Worm (Caenorhabditis elegans) whole organism, L1 larva: ENCODE results near the gene R07B1.7.

Experiments
- blmp-1 ChIP-seq: fragments of 150-350 bp; optimal IDR thresholded peaks from 2 replicates; lab custom pipeline; 2014; ENCODE audit warnings: missing biosample characterization, missing genetic modification characterization
- ceh-8 ChIP-seq: fragments of 200-800 bp; sonication (Bioruptor generic); optimal IDR thresholded peaks from 2 replicates; lab custom pipeline; 2018; ENCODE audit warnings: mild to moderate bottlenecking, missing genetic modification characterization, moderate library complexity, missing compliant biosample characterization
- ceh-82 ChIP-seq, 3 experiments: fragments of 150-350 bp in 1 of 3; sonication (generic microtip) in 2 of 3; optimal IDR thresholded peaks; 2 replicates each; lab custom pipeline; 2014 to 2017; ENCODE audit warnings: missing biosample characterization in 3 of 3, missing genetic modification characterization in 3 of 3
- ces-1 ChIP-seq: fragments of 150-350 bp; optimal IDR thresholded peaks from 2 replicates; lab custom pipeline; 2014; ENCODE audit warnings: missing biosample characterization, missing genetic modification reagents, missing genetic modification characterization
- fos-1 ChIP-seq: fragments of 150-350 bp; optimal IDR thresholded peaks from 2 replicates; lab custom pipeline; 2014; ENCODE audit warnings: missing biosample characterization, missing genetic modification characterization
- lin-13 ChIP-seq: fragments of 150-350 bp; optimal IDR thresholded peaks from 2 replicates; lab custom pipeline; 2014; ENCODE audit warnings: missing biosample characterization, missing genetic modification reagents, missing genetic modification characterization
- unc-62 ChIP-seq: fragments of 150-350 bp; optimal IDR thresholded peaks from 2 replicates; lab custom pipeline; 2014; ENCODE audit warnings: missing biosample characterization, missing genetic modification reagents, missing genetic modification characterization

ce11 chrX:9843568-9843967, 25.4 kb upstream of the R07B1.7 start:
- TF ChIP-seq ceh-82 (tag; optimal IDR thresholded peaks at IDR 0.05; lab: Kevin White, UChicago) = no peak
- no peak for TF ChIP-seq unc-62 (GFP tag; lab: Kevin White, UChicago)
- TF ChIP-seq ceh-8 (GFP tag; lab: Kevin White, UChicago) = no peak
- TF ChIP-seq blmp-1 = no peak
- TF ChIP-seq lin-13 (GFP tag; lab: Kevin White, UChicago) = no peak
- no peak for TF ChIP-seq fos-1 (tag; lab: Kevin White, UChicago)
- TF ChIP-seq ces-1 (GFP tag; lab: Kevin White, UChicago) = no peak
